Fruit fly (Drosophila melanogaster): ENCODE data around the gene DNAlig4.

- TF ChIP-seq acj6 (GFP tag; optimal IDR thresholded peaks at IDR 0.05) (no peak), CG6808 (GFP tag; optimal IDR thresholded peaks at IDR 0.05) (no peak), Hr4 (GFP tag; optimal IDR thresholded peaks at IDR 0.05) (no peak), Sox102F (GFP tag; optimal IDR thresholded peaks at IDR 0.05) (no peak), Blimp-1 (GFP tag; optimal IDR thresholded peaks at IDR 0.05) (no peak), esn (GFP tag; optimal IDR thresholded peaks at IDR 0.05) (no peak), Sox15 (GFP tag; optimal IDR thresholded peaks at IDR 0.05) (no peak), fd85E (GFP tag; optimal IDR thresholded peaks at IDR 0.05) (no peak), OdsH (GFP tag; optimal IDR thresholded peaks at IDR 0.05) (no peak), net (GFP tag; optimal IDR thresholded peaks at IDR 0.05) (no peak), CG15336 (GFP tag; IDR thresholded peaks at IDR 0.05) (no peak), Lpt (GFP tag; optimal IDR thresholded peaks at IDR 0.05) (no peak)
These were observed 18.8 kb downstream of the DNAlig4 start for dm6 chrX:13648819-13649218.
